Worm (Caenorhabditis elegans): ENCODE data around the gene dpy-17.

dpy-17 gene

DNA sequence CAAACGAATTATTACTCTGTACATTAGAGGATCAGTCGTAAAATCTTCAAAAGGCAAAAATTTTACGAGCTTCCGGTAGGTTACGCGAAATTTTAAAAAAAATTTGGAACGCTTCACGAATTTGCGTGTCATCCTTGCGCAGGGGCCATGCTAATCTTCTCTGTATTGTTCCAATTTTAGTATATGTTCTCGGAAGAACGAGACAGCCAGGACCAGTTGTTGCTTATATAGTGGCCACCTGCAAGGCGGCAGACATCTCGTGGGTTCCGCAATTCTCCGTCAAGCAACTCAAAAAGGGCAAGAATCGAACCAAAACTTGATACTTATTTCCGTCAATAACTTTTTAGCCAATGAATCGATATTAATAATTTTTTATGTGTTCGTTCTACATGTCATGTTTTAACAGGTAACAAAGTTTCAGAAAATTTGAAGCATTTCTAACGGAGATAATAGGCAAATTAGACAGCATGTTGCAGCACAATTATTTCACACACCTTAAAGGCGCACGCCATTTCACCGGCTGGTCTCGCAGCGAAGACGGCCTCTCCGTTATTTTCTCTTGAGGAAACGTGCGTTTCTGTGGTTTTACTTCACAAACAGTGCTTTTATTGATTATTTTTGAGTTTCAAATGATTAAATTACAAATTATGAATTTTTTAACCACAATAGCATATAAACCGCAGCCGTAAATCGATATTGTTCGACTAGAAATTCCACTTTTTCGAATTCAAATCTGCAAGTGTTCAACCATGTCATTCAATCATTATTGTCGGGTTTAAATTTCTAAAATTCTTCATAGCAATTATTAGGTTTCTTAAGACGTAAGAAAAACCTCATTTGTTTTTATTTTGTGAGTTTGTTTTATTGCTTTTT, 26.2 kb upstream of the dpy-17 start:
- TF ChIP-seq ztf-29 (GFP tag; IDR thresholded peaks at IDR 0.05), result peak; percentile 68
- TF ChIP-seq flt-1 (GFP tag; IDR thresholded peaks at IDR 0.05), result peak; percentile 90
- TF ChIP-seq cog-1 (tag; optimal IDR thresholded peaks at IDR 0.05), result peak; percentile 79
- TF ChIP-seq T22C8.4 (GFP tag; IDR thresholded peaks at IDR 0.05), result peak; percentile 73
- TF ChIP-seq ref-1 (GFP tag; conservative IDR thresholded peaks at IDR 0.05), result peak; percentile 62
- peak; percentile 74 for TF ChIP-seq klf-2 (GFP tag; conservative IDR thresholded peaks at IDR 0.05)
- TF ChIP-seq tab-1 (GFP tag; IDR thresholded peaks at IDR 0.05), result peak; percentile 85
- TF ChIP-seq ztf-23 (GFP tag; IDR thresholded peaks at IDR 0.05), result peak; percentile 78
- peak; percentile 15 for TF ChIP-seq med-1 (GFP tag; optimal IDR thresholded peaks at IDR 0.05; ENCODE audit: insufficient read depth)

DNA sequence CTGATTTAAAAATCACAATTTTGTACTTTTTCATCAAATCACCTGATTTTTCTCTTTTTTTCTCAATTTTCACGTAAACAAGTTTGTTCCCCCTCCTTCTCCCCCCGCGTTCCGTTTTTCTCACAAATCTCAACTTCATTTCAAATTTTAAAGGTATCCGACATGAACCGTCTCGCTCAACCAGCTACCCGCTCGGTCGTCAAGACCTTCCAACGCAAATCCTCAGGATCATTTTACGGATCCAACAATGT, 25.6 kb upstream of the dpy-17 start, which contains the start of gene cox-6A:
TSS of gene cox-6A (plus strand) at position 152 of the 251 bp plus-strand sequence.
- TF ChIP-seq med-1 (GFP tag; optimal IDR thresholded peaks at IDR 0.05; ENCODE audit: insufficient read depth), result no peak
- no peak for TF ChIP-seq ztf-29 (GFP tag; IDR thresholded peaks at IDR 0.05)
- TF ChIP-seq ref-1 (GFP tag; conservative IDR thresholded peaks at IDR 0.05), result no peak
- no peak for TF ChIP-seq ztf-23 (GFP tag; IDR thresholded peaks at IDR 0.05)
- no peak for TF ChIP-seq klf-2 (GFP tag; conservative IDR thresholded peaks at IDR 0.05)
- TF ChIP-seq tab-1 (GFP tag; IDR thresholded peaks at IDR 0.05), result no peak
- no peak for TF ChIP-seq cog-1 (tag; optimal IDR thresholded peaks at IDR 0.05)
- TF ChIP-seq flt-1 (GFP tag; IDR thresholded peaks at IDR 0.05), result no peak
- TF ChIP-seq T22C8.4 (GFP tag; IDR thresholded peaks at IDR 0.05), result no peak

DNA sequence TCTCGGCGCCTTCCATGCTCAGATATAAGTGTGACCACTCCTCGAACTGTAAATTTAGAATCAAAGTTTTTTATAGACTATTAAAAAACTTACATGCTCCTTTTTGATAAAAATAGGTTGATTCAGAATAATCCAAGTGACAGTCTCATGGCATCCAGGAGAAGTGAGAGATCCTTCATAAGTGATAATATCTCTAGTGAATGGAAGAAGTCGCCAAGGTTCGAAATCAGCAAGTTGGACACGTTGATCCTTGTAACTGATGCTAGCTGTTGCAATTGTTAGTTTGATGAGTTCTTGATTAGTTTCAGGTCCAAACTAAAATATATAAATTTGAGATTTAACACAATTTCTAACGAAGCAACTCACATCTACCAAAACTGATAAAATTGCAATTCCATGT, 23.8 kb upstream of the dpy-17 start:
- TF ChIP-seq flt-1 (GFP tag; IDR thresholded peaks at IDR 0.05) (no peak), T22C8.4 (GFP tag; IDR thresholded peaks at IDR 0.05) (no peak), ztf-23 (GFP tag; IDR thresholded peaks at IDR 0.05) (no peak), ztf-29 (GFP tag; IDR thresholded peaks at IDR 0.05) (no peak), ref-1 (GFP tag; conservative IDR thresholded peaks at IDR 0.05) (no peak), cog-1 (tag; optimal IDR thresholded peaks at IDR 0.05) (no peak), tab-1 (GFP tag; IDR thresholded peaks at IDR 0.05) (no peak), klf-2 (GFP tag; conservative IDR thresholded peaks at IDR 0.05) (no peak), med-1 (GFP tag; optimal IDR thresholded peaks at IDR 0.05; ENCODE audit: insufficient read depth) (no peak)

DNA sequence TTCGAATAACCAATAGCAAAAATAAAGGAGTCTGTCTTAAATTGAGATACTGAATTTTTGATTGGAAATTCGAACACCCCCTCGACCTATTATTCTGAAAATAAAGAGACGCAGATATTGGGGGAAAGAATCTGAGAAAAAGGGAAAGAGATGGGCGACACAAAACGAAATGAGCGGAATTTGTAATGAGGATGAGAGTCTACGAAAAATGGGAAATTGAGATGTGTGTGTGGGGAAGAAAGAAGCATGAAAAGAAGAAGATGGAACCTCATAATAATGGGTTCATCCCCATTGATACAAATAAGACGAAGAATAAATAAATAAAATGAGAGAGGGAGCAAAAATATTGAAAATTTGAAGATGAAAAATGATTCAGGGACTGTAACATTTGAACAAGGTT, 21.6 kb upstream of the dpy-17 start, which contains the start of gene cah-1:
TSS of gene cah-1 (minus strand) at position 101 of the 400 bp plus-strand sequence.
- TF ChIP-seq ztf-29 (GFP tag; IDR thresholded peaks at IDR 0.05) (no peak), ztf-23 (GFP tag; IDR thresholded peaks at IDR 0.05) (no peak)

DNA sequence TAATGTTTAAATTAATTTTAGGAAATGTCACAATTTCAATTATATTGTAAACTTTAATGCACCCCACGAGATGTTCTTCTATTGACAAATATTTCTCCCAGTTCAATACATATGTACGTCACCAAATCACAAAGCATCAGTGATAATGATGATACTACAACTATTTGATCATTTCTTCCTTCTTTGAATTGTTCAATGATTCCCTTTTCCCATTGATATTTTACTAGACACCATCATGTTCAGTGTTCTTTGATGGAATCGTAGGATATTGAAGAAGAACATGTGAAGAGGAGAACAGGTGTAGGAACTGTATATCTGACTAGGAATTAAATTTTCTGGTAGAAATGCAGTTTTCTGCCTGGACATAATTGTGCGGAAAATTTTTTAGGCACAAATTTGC, 17.6 kb upstream of the dpy-17 start:
- TF ChIP-seq cog-1 (tag; optimal IDR thresholded peaks at IDR 0.05) (no peak), flt-1 (GFP tag; IDR thresholded peaks at IDR 0.05) (no peak), ref-1 (GFP tag; conservative IDR thresholded peaks at IDR 0.05) (no peak), ztf-29 (GFP tag; IDR thresholded peaks at IDR 0.05) (no peak), klf-2 (GFP tag; conservative IDR thresholded peaks at IDR 0.05) (no peak), med-1 (GFP tag; optimal IDR thresholded peaks at IDR 0.05; ENCODE audit: insufficient read depth) (no peak), ztf-23 (GFP tag; IDR thresholded peaks at IDR 0.05) (no peak)

DNA sequence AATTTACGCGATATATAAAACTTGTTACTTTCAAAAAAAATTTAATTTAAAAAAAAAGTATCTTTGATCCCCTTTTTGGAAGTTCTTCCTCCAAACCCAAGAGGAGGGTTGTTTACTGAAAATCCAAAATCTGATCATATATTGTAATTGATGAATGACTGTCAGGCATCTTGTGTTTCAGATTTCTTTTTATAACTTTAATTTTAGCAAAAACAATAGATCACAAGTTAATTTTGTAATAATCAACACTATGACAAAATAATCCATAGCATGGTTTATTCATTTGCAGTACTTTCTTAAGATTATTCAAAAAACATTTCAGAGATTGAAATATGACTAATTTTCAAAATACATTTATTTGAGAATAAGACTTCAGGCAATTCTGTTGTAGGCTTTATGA, 14.8 kb upstream of the dpy-17 start:
- TF ChIP-seq ref-1 (GFP tag; conservative IDR thresholded peaks at IDR 0.05), result no peak
- TF ChIP-seq T22C8.4 (GFP tag; IDR thresholded peaks at IDR 0.05), result no peak
- TF ChIP-seq cog-1 (tag; optimal IDR thresholded peaks at IDR 0.05), result no peak
- TF ChIP-seq tab-1 (GFP tag; IDR thresholded peaks at IDR 0.05), result no peak
- no peak for TF ChIP-seq ztf-23 (GFP tag; IDR thresholded peaks at IDR 0.05)

DNA sequence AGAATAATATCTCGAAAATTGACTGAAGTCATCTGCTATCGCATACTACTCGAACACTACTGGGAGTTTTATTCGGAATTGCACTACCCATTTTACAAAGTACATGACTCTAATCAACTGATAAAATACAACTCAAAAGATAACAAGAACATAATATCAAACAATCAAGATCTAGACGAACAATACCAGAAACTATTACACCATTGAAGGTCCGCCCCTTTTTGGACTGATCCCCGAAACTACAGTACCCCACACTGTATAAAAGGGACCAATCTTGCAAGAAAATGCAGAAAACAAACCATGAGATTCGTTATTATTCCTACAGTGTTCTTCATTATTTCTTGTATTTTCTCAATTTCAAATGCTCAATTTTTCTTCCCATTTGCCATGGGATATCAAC, 12.6 kb upstream of the dpy-17 start, which contains the start of gene F54D8.10:
TSS of gene F54D8.10 (plus strand) at position 301 of the 400 bp plus-strand sequence.
- TF ChIP-seq ztf-23 (GFP tag; IDR thresholded peaks at IDR 0.05), result no peak
- no peak for TF ChIP-seq ref-1 (GFP tag; conservative IDR thresholded peaks at IDR 0.05)
- TF ChIP-seq med-1 (GFP tag; optimal IDR thresholded peaks at IDR 0.05; ENCODE audit: insufficient read depth), result no peak
- no peak for TF ChIP-seq cog-1 (tag; optimal IDR thresholded peaks at IDR 0.05)
- no peak for TF ChIP-seq T22C8.4 (GFP tag; IDR thresholded peaks at IDR 0.05)
- no peak for TF ChIP-seq ztf-29 (GFP tag; IDR thresholded peaks at IDR 0.05)
- no peak for TF ChIP-seq tab-1 (GFP tag; IDR thresholded peaks at IDR 0.05)
- TF ChIP-seq klf-2 (GFP tag; conservative IDR thresholded peaks at IDR 0.05), result no peak
- TF ChIP-seq flt-1 (GFP tag; IDR thresholded peaks at IDR 0.05), result no peak

DNA sequence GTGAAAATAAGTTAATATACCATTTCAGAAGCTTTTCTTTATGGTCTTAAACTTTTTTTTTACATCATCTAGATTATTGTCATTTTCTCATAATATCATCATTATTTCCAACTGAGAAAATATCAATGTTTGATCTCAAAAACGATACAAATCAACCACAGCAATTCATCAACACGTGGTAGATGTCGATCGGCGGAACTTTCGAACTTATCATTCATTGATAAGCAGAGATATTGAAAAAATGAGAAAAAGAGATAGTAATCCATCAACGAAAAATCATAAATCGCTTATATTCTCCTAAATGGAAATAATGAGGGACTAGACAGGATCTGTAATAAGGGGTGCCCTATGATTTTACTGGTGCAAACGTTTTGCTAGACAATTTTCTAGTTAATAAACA, 10.4 kb upstream of the dpy-17 start:
- TF ChIP-seq T22C8.4 (GFP tag; IDR thresholded peaks at IDR 0.05), result no peak
- no peak for TF ChIP-seq flt-1 (GFP tag; IDR thresholded peaks at IDR 0.05)
- TF ChIP-seq ztf-29 (GFP tag; IDR thresholded peaks at IDR 0.05), result no peak
- TF ChIP-seq klf-2 (GFP tag; conservative IDR thresholded peaks at IDR 0.05), result no peak
- no peak for TF ChIP-seq ztf-23 (GFP tag; IDR thresholded peaks at IDR 0.05)
- TF ChIP-seq med-1 (GFP tag; optimal IDR thresholded peaks at IDR 0.05; ENCODE audit: insufficient read depth), result no peak

DNA sequence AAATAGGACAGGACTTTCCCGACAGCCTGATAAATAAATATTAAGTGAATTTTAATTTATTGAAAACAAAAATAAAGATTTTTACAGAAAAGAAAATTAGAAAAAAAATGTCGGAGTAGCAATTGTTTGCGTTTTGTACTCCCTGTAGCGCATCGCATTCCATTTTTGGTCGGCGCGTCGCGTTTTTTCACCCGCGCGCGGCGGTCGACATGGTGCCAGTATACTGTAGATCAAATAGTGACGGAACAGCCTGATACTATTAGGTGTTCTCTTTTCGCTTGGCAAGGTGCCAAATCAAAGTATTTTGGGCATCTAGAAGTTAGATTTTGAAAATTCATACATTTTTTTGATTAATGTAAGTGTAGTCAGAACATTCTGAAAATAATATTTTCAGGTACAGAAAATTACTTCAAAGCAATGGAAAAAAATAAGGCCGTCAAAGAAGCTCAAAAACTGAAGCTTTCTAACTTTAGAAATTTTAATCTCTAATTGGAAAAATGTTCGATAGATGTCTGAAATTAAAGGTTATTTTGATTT, 8.3 kb upstream of the dpy-17 start:
- TF ChIP-seq tab-1 (GFP tag; IDR thresholded peaks at IDR 0.05), result no peak

DNA sequence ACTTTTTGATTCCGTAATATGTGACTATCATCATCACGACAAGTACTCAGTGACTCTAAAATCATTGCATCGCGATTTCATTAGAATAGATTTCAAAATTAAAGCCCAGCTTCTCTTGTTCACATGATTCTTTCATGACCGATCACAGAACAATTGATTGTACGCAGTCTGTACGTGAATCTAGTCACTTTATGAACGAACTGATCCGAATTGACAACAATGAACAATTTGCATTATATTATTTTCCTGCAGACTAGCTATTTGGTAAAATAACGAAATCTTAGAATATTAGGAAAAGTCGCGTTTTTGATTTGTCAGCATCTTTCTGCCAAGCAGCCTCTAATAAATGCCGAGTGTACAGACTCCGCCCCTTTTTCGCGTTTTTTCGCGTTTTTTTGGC, 7.6 kb upstream of the dpy-17 start:
- TF ChIP-seq tab-1 (GFP tag; IDR thresholded peaks at IDR 0.05), result no peak
- TF ChIP-seq klf-2 (GFP tag; conservative IDR thresholded peaks at IDR 0.05), result no peak
- no peak for TF ChIP-seq cog-1 (tag; optimal IDR thresholded peaks at IDR 0.05)
- no peak for TF ChIP-seq ztf-29 (GFP tag; IDR thresholded peaks at IDR 0.05)
